Worm (Caenorhabditis elegans) whole organism, L1 larva: ENCODE measurements around the gene R12G8.1.

ENCODE experiments used
- Y116A8C.19 ChIP-seq: sonication (generic microtip); optimal IDR thresholded peaks from 2 replicates; lab custom pipeline; 2016; ENCODE audit warnings: missing compliant biosample characterization, missing genetic modification characterization, borderline replicate concordance
- ama-1 ChIP-seq: fragments of 150-350 bp; optimal IDR thresholded peaks from 2 replicates; lab custom pipeline; 2014
- mdl-1 ChIP-seq, 2 experiments: fragments of 150-350 bp; optimal IDR thresholded peaks; 2 replicates each; lab custom pipeline; 2014 to 2017; ENCODE audit warnings: missing biosample characterization in 2 of 2, missing genetic modification characterization in 2 of 2, inconsistent platforms in 1 of 2
- nhr-11 ChIP-seq: fragments of 150-350 bp; optimal IDR thresholded peaks from 2 replicates; lab custom pipeline; 2014; ENCODE audit warnings: missing biosample characterization, missing genetic modification characterization
- nhr-12 ChIP-seq: sonication (generic microtip); optimal IDR thresholded peaks from 2 replicates; lab custom pipeline; 2017; ENCODE audit warnings: missing biosample characterization, missing genetic modification characterization
- nhr-90 ChIP-seq: sonication (generic microtip); optimal IDR thresholded peaks from 2 replicates; lab custom pipeline; 2016; ENCODE audit warnings: mild to moderate bottlenecking, missing genetic modification characterization, missing compliant biosample characterization; ENCODE audit not compliant: poor library complexity
- snpc-4 ChIP-seq: fragments of 150-350 bp; optimal IDR thresholded peaks from 2 replicates; lab custom pipeline; 2014; ENCODE audit warnings: missing biosample characterization, missing genetic modification characterization
- sox-4 ChIP-seq: sonication (generic microtip); optimal IDR thresholded peaks from 2 replicates; lab custom pipeline; 2016; ENCODE audit warnings: missing genetic modification characterization, missing compliant biosample characterization
- sup-37 ChIP-seq: fragments of 200-800 bp; sonication (Bioruptor generic); optimal IDR thresholded peaks from 2 replicates; lab custom pipeline; 2018; ENCODE audit warnings: mild to moderate bottlenecking, missing genetic modification characterization, missing compliant biosample characterization
- zag-1 ChIP-seq: fragments of 150-350 bp; optimal IDR thresholded peaks from 2 replicates; lab custom pipeline; 2014; ENCODE audit warnings: missing biosample characterization, missing genetic modification characterization
- ztf-4 ChIP-seq: fragments of 150-350 bp; optimal IDR thresholded peaks from 2 replicates; lab custom pipeline; 2014; ENCODE audit warnings: missing biosample characterization, missing genetic modification characterization

DNA sequence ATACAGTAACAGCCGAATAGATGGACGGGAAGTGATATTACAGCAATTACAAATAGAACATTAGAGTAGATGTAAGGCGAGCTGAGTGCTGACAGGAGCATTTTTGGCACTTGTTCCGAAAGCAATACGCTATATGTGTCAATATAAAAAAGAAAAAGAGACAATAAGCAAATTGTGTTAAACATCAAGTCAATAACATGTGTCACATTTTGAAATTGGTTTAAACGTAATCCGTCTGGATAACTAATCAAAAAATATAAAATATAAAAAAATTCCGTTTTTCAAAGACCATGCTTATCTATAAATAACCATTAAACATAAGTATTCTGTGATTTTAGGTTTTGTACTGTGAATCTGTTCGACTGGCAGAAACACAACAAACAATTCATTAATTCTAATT is 46.6 kb upstream of the R12G8.1 start, which contains the start of gene srh-288:
- no peak for TF ChIP-seq ama-1 (lab: Kevin White, UChicago)
- TF ChIP-seq nhr-11 (tag; lab: Kevin White, UChicago): no peak
- TF ChIP-seq nhr-90 (tag; lab: Kevin White, UChicago): no peak
- TF ChIP-seq zag-1 (tag; lab: Kevin White, UChicago): no peak
- TF ChIP-seq Y116A8C.19 (tag; lab: Kevin White, UChicago): no peak
- TF ChIP-seq snpc-4 (tag; lab: Kevin White, UChicago): no peak
- no peak for TF ChIP-seq sup-37
- TF ChIP-seq mdl-1 (tag; optimal IDR thresholded peaks at IDR 0.05; lab: Kevin White, UChicago): no peak
- no peak for TF ChIP-seq nhr-12 (tag; lab: Kevin White, UChicago)
- no peak for TF ChIP-seq ztf-4 (tag; lab: Kevin White, UChicago)
- no peak for TF ChIP-seq sox-4
